Worm (Caenorhabditis elegans): Measurements from ENCODE around the gene F02A9.1.

F02A9.1 gene

DNA sequence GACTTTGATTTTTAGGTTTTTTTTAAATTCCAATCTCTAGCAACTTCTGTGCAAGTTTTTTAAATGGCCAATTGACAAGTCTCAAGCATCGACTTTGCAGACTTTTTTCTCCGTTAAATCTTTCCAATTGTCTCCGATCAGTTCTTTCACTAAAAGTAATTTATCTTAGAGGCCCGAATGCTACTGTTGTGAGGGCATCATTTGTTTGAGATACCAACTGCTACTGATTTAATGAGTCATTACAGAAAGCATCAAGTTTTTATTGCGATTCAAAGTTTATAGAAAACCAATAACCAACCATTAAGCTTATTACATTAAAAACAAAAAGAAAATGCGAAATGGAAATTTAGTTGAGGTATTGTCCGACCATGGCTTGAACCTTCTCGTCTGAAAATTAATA lies 2.5 kb upstream of the F02A9.1 start:
- TF ChIP-seq hlh-26 (GFP tag; conservative IDR thresholded peaks at IDR 0.05) = no peak

DNA sequence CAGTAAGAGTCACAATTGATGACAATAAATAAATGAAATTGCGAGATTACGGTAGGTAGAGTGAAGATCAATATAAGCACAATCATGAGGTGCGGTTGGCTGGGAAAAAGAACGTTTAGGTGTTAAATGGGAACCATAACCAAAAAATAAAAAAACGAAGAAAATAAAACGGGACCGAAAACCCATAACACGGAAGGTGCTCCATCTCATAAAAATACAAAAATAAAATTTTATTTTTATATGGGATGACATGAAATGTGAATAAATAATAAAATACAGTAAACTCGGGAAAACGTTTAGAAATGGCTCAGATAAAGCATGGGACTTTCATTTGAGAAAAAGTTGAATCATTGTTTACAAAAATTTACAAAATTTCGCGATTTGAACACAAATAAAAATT lies 2.1 kb downstream of the F02A9.1 start, which contains the start of gene F02A9.7:
TSS of gene F02A9.7 (minus strand) at position 101 of the 400 bp plus-strand sequence.
- TF ChIP-seq lin-54 (GFP tag; optimal IDR thresholded peaks at IDR 0.05) (no peak), tbp1 (GFP tag; optimal IDR thresholded peaks at IDR 0.05) (no peak), hsf-1 (GFP tag; IDR thresholded peaks at IDR 0.05) (no peak), aptf-3 (GFP tag; IDR thresholded peaks at IDR 0.05) (no peak), dox-1 (GFP tag; IDR thresholded peaks at IDR 0.05) (no peak), lsl-1 (GFP tag; optimal IDR thresholded peaks at IDR 0.05) (no peak), F55B11.4 (tag; optimal IDR thresholded peaks at IDR 0.05; ENCODE audit: borderline replicate concordance, insufficient read depth) (no peak), ccch-3 (GFP tag; optimal IDR thresholded peaks at IDR 0.05) (no peak), F22D6.2 (tag; optimal IDR thresholded peaks at IDR 0.05) (no peak), hmg-1.2 (GFP tag; IDR thresholded peaks at IDR 0.05) (no peak), tlf-1 (GFP tag; optimal IDR thresholded peaks at IDR 0.05) (no peak), F57C9.4 (tag; optimal IDR thresholded peaks at IDR 0.05) (no peak), ztf-18 (tag; optimal IDR thresholded peaks at IDR 0.05) (no peak), efl-1 (GFP tag; optimal IDR thresholded peaks at IDR 0.05) (no peak)

DNA sequence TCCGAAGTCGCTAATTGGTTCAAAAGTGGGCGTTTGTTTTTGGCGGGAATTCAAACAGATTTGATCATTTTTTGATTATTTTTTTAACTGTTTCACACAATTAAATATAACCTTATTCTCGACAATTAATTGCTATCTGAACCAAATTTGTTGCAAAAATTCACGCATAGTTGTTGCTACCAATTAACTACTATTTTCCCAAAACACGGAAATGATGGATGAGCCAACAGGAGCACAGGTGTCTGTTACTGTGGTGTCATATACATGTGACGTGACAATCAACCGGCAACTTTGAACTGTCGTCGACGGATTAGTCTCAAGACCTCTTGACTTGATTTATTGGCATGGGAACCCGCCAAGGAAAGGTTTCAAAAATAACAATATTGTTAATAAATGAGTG lies 4.9 kb downstream of the F02A9.1 start:
- TF ChIP-seq Y79H2A.3 (GFP tag; conservative IDR thresholded peaks at IDR 0.05) = no peak

DNA sequence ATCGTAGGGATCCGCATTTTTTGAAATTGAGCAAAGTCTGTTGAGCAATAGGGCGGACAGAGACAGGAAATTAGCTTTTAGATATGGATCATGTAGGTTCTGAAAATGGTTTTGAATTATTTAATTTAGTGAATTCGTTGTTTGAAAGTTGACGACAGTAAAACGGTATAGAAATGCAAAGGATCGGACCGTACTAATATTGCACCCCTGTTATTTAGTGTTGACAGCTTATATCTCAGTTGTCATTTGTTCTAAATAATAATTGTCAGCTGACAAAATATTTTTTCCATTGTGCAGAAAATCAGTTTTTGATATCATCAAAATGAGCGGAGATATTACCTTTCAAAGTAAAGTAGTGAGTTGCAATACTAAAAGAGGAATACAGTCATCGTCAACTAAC lies 6.2 kb downstream of the F02A9.1 start, which contains the start of gene lin-12:
TSS of gene lin-12 (minus strand) at position 101 of the 400 bp plus-strand sequence.
- TF ChIP-seq K11D2.4 (GFP tag; IDR thresholded peaks at IDR 0.05) = no peak
- no peak for TF ChIP-seq xnd-1 (tag; optimal IDR thresholded peaks at IDR 0.05)
- TF ChIP-seq nfya-2 (GFP tag; IDR thresholded peaks at IDR 0.05) = no peak
- TF ChIP-seq T26A5.8 (tag; optimal IDR thresholded peaks at IDR 0.05) = no peak
- TF ChIP-seq ceh-91 (GFP tag; IDR thresholded peaks at IDR 0.05) = no peak
- TF ChIP-seq lin-35 (GFP tag; optimal IDR thresholded peaks at IDR 0.05) = no peak

DNA sequence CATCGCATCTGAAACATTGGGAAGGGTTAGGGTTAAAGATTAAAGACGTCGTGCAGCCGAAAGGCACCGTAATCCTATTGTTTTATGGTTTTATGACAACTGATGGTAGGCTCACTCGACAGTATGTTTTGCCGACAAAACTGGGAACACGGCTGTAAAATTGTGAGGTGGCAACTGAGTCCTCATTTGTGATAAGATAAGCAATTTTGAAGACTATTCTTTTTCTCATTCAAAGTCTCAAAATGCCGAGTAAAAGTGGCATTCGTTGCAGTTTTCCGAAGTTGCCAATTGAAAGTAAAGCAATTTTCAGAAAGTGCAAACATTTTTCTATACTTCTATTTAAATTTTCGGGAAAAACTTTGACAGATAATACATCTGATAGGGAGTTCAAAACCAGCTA lies 7.9 kb downstream of the F02A9.1 start:
- TF ChIP-seq ama-1 (optimal IDR thresholded peaks at IDR 0.05) = no peak
- no peak for TF ChIP-seq ama-1 (GFP tag; optimal IDR thresholded peaks at IDR 0.05)
- TF ChIP-seq ceh-27 (GFP tag; optimal IDR thresholded peaks at IDR 0.05) = no peak
- TF ChIP-seq pha-4 (tag; optimal IDR thresholded peaks at IDR 0.05) = no peak

DNA sequence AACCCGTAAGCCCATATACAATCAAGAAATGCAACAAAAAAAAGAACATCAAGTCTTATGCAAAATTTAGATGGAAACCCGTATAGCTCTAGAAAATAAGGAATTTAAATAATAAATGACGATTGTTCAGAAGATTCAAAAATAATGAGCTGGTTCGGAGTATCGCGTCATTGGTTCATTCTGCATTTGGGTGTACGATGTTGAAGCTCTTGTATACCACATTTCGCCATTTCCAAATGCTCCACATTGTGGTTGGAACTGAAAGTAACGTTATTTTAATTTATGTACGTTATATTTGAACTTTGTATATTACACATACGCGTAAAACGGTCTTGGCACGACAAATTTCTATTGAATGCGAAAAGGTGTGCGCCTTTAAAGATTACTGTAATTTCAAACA lies 17.3 kb downstream of the F02A9.1 start:
- TF ChIP-seq cebp-2 (GFP tag; IDR thresholded peaks at IDR 0.05) (peak; percentile 88; the same call in 1 of the 2 replicates), ama-1 (optimal IDR thresholded peaks at IDR 0.05) (no peak), ama-1 (GFP tag; optimal IDR thresholded peaks at IDR 0.05) (peak in 1 of 2 experiments; percentile 56), B0035.1 (tag; optimal IDR thresholded peaks at IDR 0.05) (peak; percentile 26), snpc-1.1 (tag; optimal IDR thresholded peaks at IDR 0.05; ENCODE audit: insufficient read depth) (no peak), mes-4 (tag; optimal IDR thresholded peaks at IDR 0.05) (peak; percentile 4), ztf-25 (GFP tag; IDR thresholded peaks at IDR 0.05) (no peak), madf-10 (tag; optimal IDR thresholded peaks at IDR 0.05) (peak; percentile 57), snpc-4 (GFP tag; optimal IDR thresholded peaks at IDR 0.05) (no peak), snpc-4 (tag; optimal IDR thresholded peaks at IDR 0.05) (peak in 2 of 4 experiments; percentile 14 to 28), ets-4 (GFP tag; optimal IDR thresholded peaks at IDR 0.05) (no peak), mxl-1 (tag; optimal IDR thresholded peaks at IDR 0.05) (no peak), lin-26 (GFP tag; IDR thresholded peaks at IDR 0.05) (0 out of 2 replicates have a peak, but pooled peaks have one; percentile 23), ekl-4 (GFP tag; IDR thresholded peaks at IDR 0.05) (no peak), him-1 (tag; optimal IDR thresholded peaks at IDR 0.05) (peak; percentile 35), hsf-1 (GFP tag; IDR thresholded peaks at IDR 0.05) (0 out of 2 replicates have a peak, but pooled peaks have one; percentile 23), unc-130 (GFP tag; optimal IDR thresholded peaks at IDR 0.05) (peak; percentile 4), fkh-3 (tag; optimal IDR thresholded peaks at IDR 0.05) (no peak), ztf-18 (tag; optimal IDR thresholded peaks at IDR 0.05) (peak; percentile 3), nhr-80 (tag; optimal IDR thresholded peaks at IDR 0.05) (peak; percentile 29)
